Worm (Caenorhabditis elegans): ENCODE results near the gene Y43E12A.2.

Y43E12A.2 gene

DNA sequence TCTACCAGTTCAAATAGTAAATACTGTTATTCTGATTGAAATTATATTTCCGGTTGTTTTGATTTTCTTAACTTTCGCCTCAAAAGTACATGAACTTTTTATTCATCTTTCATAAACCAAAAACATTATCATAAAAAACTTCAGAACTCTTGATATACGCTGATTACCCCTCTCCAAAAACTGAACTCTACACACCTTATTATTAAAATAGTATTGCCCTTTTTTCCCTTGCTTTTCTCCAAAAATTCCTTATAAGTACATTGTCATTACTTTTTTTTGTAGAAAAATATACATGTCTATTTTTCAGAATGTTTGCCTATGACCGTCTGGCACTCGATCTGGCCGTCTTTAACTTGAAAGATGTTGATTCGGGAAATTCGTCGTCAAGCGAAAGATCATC is at the start of gene Y43E12A.2:
Gene Y43E12A.2, plus strand, starts transcription at position 301 of the 400 bp plus-strand sequence.
- TF ChIP-seq cog-1 (tag; optimal IDR thresholded peaks at IDR 0.05) (no peak), med-1 (GFP tag; optimal IDR thresholded peaks at IDR 0.05; ENCODE audit: insufficient read depth) (no peak), ref-1 (GFP tag; conservative IDR thresholded peaks at IDR 0.05) (no peak), tab-1 (GFP tag; IDR thresholded peaks at IDR 0.05) (no peak), ztf-23 (GFP tag; IDR thresholded peaks at IDR 0.05) (no peak)

DNA sequence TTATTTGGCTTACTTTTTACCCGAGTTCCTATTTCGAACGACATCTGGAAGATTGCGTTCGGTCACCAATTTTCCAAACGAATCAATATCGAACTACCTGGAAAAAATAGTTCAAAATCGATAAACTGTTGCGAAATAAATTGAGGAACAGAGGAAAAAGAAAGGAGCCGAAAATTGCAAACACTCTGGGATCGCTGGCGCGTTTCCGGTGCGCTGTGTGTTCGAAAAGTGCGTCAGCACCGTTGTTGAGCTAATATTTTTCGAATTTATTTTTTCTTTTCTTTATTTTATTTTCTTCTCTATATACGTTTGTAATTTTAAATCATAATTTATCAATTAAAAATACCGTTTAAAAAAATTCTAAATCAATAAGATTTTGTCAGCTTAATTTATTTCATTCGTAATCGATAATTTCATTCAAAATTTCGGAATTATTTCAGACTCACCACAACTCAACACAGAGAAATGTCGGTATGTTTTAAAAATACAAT is 48.8 kb upstream of the Y43E12A.2 start, which contains the start of the genes dnc-1 and lsm-7:
Gene dnc-1, minus strand, starts transcription at position 142 of the 491 bp plus-strand sequence.
Gene lsm-7, plus strand, starts transcription at position 441 of the 491 bp plus-strand sequence.
- TF ChIP-seq ztf-29 (GFP tag; IDR thresholded peaks at IDR 0.05) (no peak), flt-1 (GFP tag; IDR thresholded peaks at IDR 0.05) (0 out of 2 replicates have a peak, but pooled peaks have one; percentile 37), ztf-23 (GFP tag; IDR thresholded peaks at IDR 0.05) (no peak), cog-1 (tag; optimal IDR thresholded peaks at IDR 0.05) (peak; percentile 35), T22C8.4 (GFP tag; IDR thresholded peaks at IDR 0.05) (no peak)

DNA sequence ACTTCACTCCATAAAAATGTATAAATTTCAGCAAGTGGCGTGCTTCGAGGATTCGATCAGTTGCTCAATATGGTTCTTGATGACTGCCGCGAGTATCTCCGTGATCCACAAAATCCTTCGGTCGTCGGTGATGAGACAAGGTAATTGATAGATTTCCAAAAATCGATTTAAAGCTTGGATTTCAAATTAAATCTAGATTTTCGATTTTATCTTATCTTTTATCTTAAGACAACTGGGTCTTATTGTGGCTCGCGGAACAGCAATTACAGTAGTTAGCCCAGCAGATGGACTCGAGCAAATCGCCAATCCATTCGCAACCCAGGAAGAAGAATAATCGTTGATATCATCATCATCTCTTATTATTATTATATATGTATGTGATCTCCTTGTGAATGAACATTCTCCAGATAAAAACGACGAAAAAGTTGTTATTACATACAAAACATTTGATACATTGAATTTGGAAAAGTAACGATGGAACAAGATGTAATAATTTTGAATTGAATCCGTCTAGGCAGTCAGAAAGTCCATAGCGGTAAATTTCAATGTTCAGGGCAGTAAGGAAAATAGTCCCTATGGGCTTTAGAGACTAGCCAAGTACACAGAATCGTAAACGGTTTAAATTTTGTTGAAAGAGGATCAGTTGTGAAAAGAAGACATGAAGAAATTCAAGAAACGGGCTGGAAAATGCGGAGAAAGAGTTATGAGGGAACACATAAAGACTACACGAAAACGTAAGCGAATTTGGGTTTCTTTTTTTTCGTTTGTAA is 47.9 kb upstream of the Y43E12A.2 start:
- TF ChIP-seq flt-1 (GFP tag; IDR thresholded peaks at IDR 0.05) (0 out of 2 replicates have a peak, but pooled peaks have one; percentile 17), ztf-23 (GFP tag; IDR thresholded peaks at IDR 0.05) (no peak)

DNA sequence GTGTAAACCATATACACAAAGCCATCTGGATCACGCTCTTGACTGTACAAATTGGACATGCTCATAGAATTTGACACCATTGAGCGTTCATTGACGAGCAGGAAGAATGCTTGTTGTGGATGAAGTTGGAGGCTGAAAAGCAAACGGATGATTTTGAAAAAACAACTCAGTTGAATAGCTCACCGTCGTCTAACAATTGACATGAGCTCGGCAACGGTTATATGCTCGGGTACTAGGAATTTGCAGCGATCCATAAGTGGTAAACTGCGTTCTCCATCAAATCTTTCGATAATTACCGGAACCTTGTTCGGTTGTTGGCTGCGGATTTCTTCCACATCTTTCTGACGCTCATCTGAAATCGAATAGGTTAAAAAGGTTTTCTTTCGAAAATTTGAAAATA is 47.1 kb upstream of the Y43E12A.2 start:
- TF ChIP-seq T22C8.4 (GFP tag; IDR thresholded peaks at IDR 0.05) (no peak), klf-2 (GFP tag; conservative IDR thresholded peaks at IDR 0.05) (no peak), ztf-29 (GFP tag; IDR thresholded peaks at IDR 0.05) (no peak), ref-1 (GFP tag; conservative IDR thresholded peaks at IDR 0.05) (no peak), med-1 (GFP tag; optimal IDR thresholded peaks at IDR 0.05; ENCODE audit: insufficient read depth) (no peak), flt-1 (GFP tag; IDR thresholded peaks at IDR 0.05) (no peak), cog-1 (tag; optimal IDR thresholded peaks at IDR 0.05) (no peak), tab-1 (GFP tag; IDR thresholded peaks at IDR 0.05) (no peak), ztf-23 (GFP tag; IDR thresholded peaks at IDR 0.05) (no peak)

DNA sequence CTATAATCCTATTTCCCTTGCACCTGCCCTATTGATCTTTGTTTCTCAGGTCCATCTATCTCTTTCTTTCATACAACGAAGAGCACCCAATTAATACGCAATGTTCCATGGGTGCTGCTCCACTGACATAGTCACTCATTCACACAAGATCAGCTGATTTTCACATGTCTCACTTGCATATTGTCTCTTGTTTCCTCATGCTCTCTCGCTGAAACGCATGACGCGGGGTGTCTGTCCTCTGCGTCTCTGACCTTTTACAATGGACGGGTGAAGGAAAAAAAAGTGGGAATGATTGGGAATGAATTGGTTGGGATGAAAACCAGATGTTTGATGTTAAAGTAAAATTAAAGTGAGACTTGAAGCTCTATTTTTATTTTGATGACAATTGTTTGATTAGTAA is 46.5 kb upstream of the Y43E12A.2 start:
- no peak for TF ChIP-seq tab-1 (GFP tag; IDR thresholded peaks at IDR 0.05)
- TF ChIP-seq ztf-23 (GFP tag; IDR thresholded peaks at IDR 0.05) = 0 out of 2 replicates have a peak, but pooled peaks have one; percentile 19
- peak; percentile 70 for TF ChIP-seq cog-1 (tag; optimal IDR thresholded peaks at IDR 0.05)
- 0 out of 2 replicates have a peak, but pooled peaks have one; percentile 34 for TF ChIP-seq flt-1 (GFP tag; IDR thresholded peaks at IDR 0.05)
- TF ChIP-seq med-1 (GFP tag; optimal IDR thresholded peaks at IDR 0.05; ENCODE audit: insufficient read depth) = no peak

DNA sequence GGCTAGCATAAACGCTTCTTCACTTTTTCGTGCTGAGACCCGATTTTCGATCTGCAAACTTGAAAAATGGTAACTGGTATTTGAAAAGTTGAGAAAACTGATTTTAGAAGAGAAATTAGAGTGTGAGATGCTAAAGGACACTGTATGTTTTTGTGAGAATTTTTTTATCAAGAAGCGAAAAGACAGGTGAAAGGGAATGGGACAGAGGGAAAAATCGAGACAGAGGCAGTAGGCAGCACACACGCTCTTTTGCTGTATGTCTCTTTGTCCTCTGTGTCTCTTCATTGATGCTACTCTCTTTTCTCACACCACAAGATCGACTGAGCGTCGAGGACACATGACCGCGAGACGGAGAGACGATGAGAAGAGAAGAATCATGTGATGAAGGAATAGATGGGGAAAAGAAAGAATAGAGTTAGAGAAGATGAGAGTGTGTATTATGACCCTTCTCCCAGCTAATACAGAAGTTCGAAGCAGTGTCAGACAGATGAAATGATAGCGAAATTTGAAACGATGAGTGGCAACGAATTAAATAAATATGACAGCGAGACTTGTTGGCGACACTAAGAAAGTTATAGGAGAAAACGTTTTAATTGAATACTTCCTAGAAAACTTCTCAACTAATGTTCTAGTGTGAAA is 45.9 kb upstream of the Y43E12A.2 start, which contains the start of gene lgg-2:
Gene lgg-2, minus strand, starts transcription at position 51 of the 639 bp plus-strand sequence.
- no peak for TF ChIP-seq ztf-29 (GFP tag; IDR thresholded peaks at IDR 0.05)
- peak; percentile 65 for TF ChIP-seq cog-1 (tag; optimal IDR thresholded peaks at IDR 0.05)
- TF ChIP-seq flt-1 (GFP tag; IDR thresholded peaks at IDR 0.05) = no peak
- TF ChIP-seq ztf-23 (GFP tag; IDR thresholded peaks at IDR 0.05) = no peak

DNA sequence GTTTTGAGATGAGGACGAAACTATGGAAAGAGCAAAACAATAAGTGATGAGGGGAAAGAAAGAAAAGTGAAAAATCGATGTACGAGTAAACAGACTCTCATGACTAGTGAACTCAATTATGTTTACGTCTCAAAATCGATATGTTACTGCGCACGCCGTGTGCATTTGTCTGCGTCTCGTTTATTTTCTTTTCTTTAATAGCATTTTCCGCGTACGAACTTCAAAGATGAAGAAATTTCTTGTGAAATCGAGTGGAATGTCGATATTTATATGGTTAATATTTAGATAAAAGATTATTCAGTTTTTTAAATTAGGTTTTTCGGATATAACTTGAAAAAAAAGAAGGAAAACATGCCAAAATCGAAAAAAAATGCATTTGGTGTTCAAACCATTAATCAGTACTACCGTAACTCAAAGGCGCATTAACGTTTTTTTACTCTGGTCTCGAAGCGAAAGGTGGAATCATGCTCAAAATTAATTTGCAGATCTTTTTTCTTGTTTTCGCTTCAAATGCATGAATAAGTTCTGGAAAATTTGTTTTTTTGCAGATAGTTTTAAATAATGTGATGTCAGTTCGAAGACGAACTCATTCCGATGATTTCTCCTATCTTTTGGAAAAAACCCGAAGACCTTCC is 44.8 kb upstream of the Y43E12A.2 start, which contains the start of gene fic-1:
Gene fic-1, plus strand, starts transcription at position 549 of the 635 bp plus-strand sequence.
- no peak for TF ChIP-seq ref-1 (GFP tag; conservative IDR thresholded peaks at IDR 0.05)
- TF ChIP-seq ztf-29 (GFP tag; IDR thresholded peaks at IDR 0.05) = no peak
- no peak for TF ChIP-seq tab-1 (GFP tag; IDR thresholded peaks at IDR 0.05)
- no peak for TF ChIP-seq med-1 (GFP tag; optimal IDR thresholded peaks at IDR 0.05; ENCODE audit: insufficient read depth)
- TF ChIP-seq klf-2 (GFP tag; conservative IDR thresholded peaks at IDR 0.05) = no peak
- TF ChIP-seq cog-1 (tag; optimal IDR thresholded peaks at IDR 0.05) = peak; percentile 25
- TF ChIP-seq ztf-23 (GFP tag; IDR thresholded peaks at IDR 0.05) = no peak
- TF ChIP-seq flt-1 (GFP tag; IDR thresholded peaks at IDR 0.05) = no peak
- peak; percentile 74 for TF ChIP-seq T22C8.4 (GFP tag; IDR thresholded peaks at IDR 0.05)

DNA sequence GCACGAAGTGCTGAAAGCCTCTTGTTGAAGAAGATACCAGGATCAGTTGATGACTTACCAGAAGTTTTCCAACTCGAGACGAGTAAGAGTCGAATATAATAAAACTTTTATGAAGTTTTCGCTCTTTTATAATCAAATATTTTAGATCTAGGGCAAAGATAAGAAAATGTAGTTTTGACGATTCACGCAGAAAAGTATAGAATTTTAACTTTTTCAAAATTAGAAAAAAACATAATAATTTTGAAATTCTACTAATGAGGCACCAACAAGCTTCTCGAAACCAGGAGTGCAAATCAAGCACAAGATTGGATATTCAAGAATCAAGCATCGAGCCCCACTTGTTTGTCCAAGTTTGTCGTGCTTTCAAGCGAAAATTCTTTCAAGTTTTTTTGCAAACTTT is 33.1 kb upstream of the Y43E12A.2 start, which contains the start of gene Y69E1A.1:
Gene Y69E1A.1, minus strand, starts transcription at position 101 of the 400 bp plus-strand sequence.
- TF ChIP-seq cog-1 (tag; optimal IDR thresholded peaks at IDR 0.05) = no peak
- no peak for TF ChIP-seq med-1 (GFP tag; optimal IDR thresholded peaks at IDR 0.05; ENCODE audit: insufficient read depth)
- TF ChIP-seq ref-1 (GFP tag; conservative IDR thresholded peaks at IDR 0.05) = no peak
- TF ChIP-seq flt-1 (GFP tag; IDR thresholded peaks at IDR 0.05) = no peak

DNA sequence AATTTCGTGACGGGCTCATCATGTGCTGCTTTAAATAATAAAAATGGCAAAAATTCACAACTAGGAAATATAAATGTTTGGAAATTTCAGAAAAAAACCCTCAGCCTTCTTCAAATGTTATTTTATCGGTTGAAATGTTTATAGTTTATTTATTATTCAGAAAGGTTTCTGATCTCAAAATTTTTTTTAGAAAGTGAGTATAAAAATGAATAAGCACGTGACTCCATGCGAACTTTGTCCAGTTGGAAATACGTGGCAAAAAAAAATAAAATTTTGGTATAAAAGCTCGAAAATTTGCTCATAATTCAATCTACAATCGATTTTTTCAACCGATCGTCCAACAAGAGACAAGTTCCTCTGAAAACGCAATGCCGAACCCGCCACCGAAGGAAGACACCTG is 32.4 kb upstream of the Y43E12A.2 start, which contains the start of gene nsph-3.1:
Gene nsph-3.1, plus strand, starts transcription at position 301 of the 400 bp plus-strand sequence.
- no peak for TF ChIP-seq cog-1 (tag; optimal IDR thresholded peaks at IDR 0.05)
- TF ChIP-seq tab-1 (GFP tag; IDR thresholded peaks at IDR 0.05) = no peak
- TF ChIP-seq ztf-29 (GFP tag; IDR thresholded peaks at IDR 0.05) = no peak
- TF ChIP-seq ztf-23 (GFP tag; IDR thresholded peaks at IDR 0.05) = no peak
- no peak for TF ChIP-seq med-1 (GFP tag; optimal IDR thresholded peaks at IDR 0.05; ENCODE audit: insufficient read depth)
- no peak for TF ChIP-seq flt-1 (GFP tag; IDR thresholded peaks at IDR 0.05)
- TF ChIP-seq T22C8.4 (GFP tag; IDR thresholded peaks at IDR 0.05) = no peak
- no peak for TF ChIP-seq klf-2 (GFP tag; conservative IDR thresholded peaks at IDR 0.05)
- TF ChIP-seq ref-1 (GFP tag; conservative IDR thresholded peaks at IDR 0.05) = no peak

All from whole organism, midembryonic.